Fruit fly (Drosophila melanogaster): Measurements from ENCODE around the gene CG13850.

DNA sequence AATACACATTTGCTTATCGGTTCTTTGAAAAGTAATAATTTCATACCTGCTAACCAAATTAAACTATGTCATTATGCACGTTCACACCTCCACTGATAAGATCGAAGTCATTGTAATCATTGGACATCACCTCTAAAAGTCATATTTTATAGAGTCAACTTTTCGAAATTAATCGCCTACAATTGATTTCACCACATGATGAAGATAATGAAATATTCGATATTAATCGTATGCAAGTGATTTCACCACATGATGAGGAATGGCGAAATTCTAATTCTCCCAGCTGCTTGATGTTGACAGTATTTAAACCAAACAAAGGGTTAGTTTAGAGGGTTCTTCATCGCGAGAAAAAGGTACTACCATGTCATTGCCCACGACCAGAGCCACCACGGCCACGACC is 35.0 kb downstream of the CG13850 start, which contains the start of gene CG18596:
- TF ChIP-seq Hr39 (GFP tag; optimal IDR thresholded peaks at IDR 0.05) (no peak), Met (GFP tag; optimal IDR thresholded peaks at IDR 0.05) (no peak), CG10669 (GFP tag; optimal IDR thresholded peaks at IDR 0.05) (no peak)

Data from whole organism, prepupa.